Worm (Caenorhabditis elegans): ENCODE measurements around the gene EGAP9.4.

DNA sequence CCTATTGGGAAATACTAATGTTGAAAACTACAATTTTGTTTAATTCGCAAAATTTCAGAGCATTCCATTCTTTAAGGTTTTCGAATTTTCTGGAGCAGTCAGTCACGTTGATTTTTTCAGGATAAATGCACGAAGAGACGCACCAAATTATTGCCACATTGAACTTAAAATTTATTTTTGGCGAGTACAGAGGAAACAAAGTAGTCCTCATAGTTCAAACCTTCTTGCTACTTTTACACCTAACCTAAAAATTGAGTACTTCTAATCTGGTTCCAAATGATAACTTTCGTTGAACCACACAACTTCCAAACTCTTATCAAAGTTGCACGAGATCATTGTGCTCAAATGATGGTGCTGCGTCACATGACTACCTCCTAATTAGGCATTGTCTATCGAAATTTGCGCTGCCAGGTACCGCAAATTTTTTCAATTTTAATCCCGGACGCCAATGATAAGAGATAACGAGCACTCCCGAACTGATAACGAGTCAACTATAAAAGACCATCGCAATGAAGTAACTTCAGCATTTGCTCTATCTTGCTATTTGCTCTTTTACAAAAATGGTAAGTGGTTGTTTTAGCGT, 37.6 kb downstream of the EGAP9.4 start, which contains the start of gene cpr-4:
- TF ChIP-seq tbx-37 (GFP tag; conservative IDR thresholded peaks at IDR 0.05) = no peak
- no peak for TF ChIP-seq B0310.2 (tag; optimal IDR thresholded peaks at IDR 0.05)
- TF ChIP-seq ama-1 (optimal IDR thresholded peaks at IDR 0.05) = no peak
- no peak for TF ChIP-seq ceh-13 (GFP tag; optimal IDR thresholded peaks at IDR 0.05)
- no peak for TF ChIP-seq ets-7 (tag; optimal IDR thresholded peaks at IDR 0.05)
- TF ChIP-seq F13C5.2 (tag; optimal IDR thresholded peaks at IDR 0.05) = no peak
- no peak for TF ChIP-seq sea-1 (GFP tag; conservative IDR thresholded peaks at IDR 0.05)
- TF ChIP-seq flt-1 (GFP tag; IDR thresholded peaks at IDR 0.05) = no peak
- TF ChIP-seq tbx-11 (GFP tag; IDR thresholded peaks at IDR 0.05) = no peak
- no peak for TF ChIP-seq scrt-1 (GFP tag; IDR thresholded peaks at IDR 0.05)
- no peak for TF ChIP-seq hmbx-1 (tag; optimal IDR thresholded peaks at IDR 0.05)
- TF ChIP-seq hnd-1 (tag; optimal IDR thresholded peaks at IDR 0.05) = no peak
- no peak for TF ChIP-seq tra-4 (tag; optimal IDR thresholded peaks at IDR 0.05)

All from whole organism, early embryonic.